Worm (Caenorhabditis elegans) whole organism, L4 larva: Measurements from ENCODE around the gene bar-1.

Source experiments
- ZK546.5 ChIP-seq, 2 experiments: sonication (generic microtip); optimal IDR thresholded peaks; 2 replicates each; lab custom pipeline; 2017; ENCODE audit warnings: missing biosample characterization in 2 of 2, missing genetic modification characterization in 2 of 2
- ces-1 ChIP-seq: fragments of 150-350 bp; sonication (generic microtip); optimal IDR thresholded peaks from 4 replicates; lab custom pipeline; 2014; ENCODE audit warnings: missing biosample characterization, missing genetic modification reagents, missing genetic modification characterization
- daf-19 ChIP-seq: fragments of 200-800 bp; sonication (Bioruptor generic); conservative IDR thresholded peaks from 2 replicates; pipeline ENCODE4 v1.3.6; 2022; ENCODE audit warnings: missing genetic modification characterization, missing compliant biosample characterization
- duxl-1 ChIP-seq: sonication (generic microtip); optimal IDR thresholded peaks from 2 replicates; lab custom pipeline; 2016; ENCODE audit warnings: mild to moderate bottlenecking, missing genetic modification characterization, moderate library complexity, missing compliant biosample characterization; ENCODE audit not compliant: poor library complexity
- fos-1 ChIP-seq: fragments of 150-350 bp; optimal IDR thresholded peaks from 2 replicates; lab custom pipeline; 2014; ENCODE audit warnings: missing biosample characterization, missing genetic modification characterization
- hlh-30 ChIP-seq: sonication (generic microtip); optimal IDR thresholded peaks from 2 replicates; lab custom pipeline; 2017; ENCODE audit warnings: antibody characterized with exemption, mild to moderate bottlenecking, missing genetic modification characterization, missing compliant biosample characterization; ENCODE audit not compliant: insufficient read depth
- nhr-237 ChIP-seq: sonication (generic microtip); optimal IDR thresholded peaks from 2 replicates; lab custom pipeline; 2017; ENCODE audit warnings: missing biosample characterization, missing genetic modification characterization
- skn-1 ChIP-seq: fragments of 150-350 bp; optimal IDR thresholded peaks from 2 replicates; lab custom pipeline; 2014; ENCODE audit warnings: missing biosample characterization, missing genetic modification characterization

DNA sequence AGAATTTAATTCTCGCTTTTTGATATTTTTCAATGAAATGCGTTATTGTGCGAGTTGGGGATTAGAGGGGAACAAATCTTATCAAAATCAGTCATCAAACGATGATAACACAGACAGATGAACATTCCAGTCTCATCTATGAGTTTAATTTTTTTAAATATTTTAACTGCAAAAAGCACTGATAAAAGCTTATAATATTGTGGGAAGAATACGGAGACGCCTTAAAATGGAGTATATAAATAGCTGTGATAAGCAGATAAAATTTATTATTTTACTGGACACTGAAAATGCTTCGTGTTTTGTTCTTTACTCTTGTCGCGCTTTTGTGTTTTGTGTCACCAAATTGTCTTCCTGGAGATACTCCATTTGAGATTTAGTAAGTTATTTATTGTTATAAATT, 30.8 kb downstream of the bar-1 start, which contains the start of gene clec-86:
- no peak for TF ChIP-seq skn-1 (tag; lab: Kevin White, UChicago)
- no peak for TF ChIP-seq fos-1 (tag; lab: Kevin White, UChicago)
- TF ChIP-seq duxl-1 (tag; lab: Kevin White, UChicago) = no peak
- no peak for TF ChIP-seq daf-19 (GFP tag; lab: Robert Waterston, UW)
- no peak for TF ChIP-seq ZK546.5 (tag; optimal IDR thresholded peaks at IDR 0.05; lab: Kevin White, UChicago)
- TF ChIP-seq nhr-237 (tag; lab: Kevin White, UChicago) = no peak
- TF ChIP-seq ces-1 (GFP tag; lab: Kevin White, UChicago) = no peak
- no peak for TF ChIP-seq hlh-30
